Worm (Caenorhabditis elegans) whole organism, L2 larva: ENCODE data around the gene F42G2.2.

ENCODE experiments used
- C34F6.9 ChIP-seq: fragments of 150-350 bp; optimal IDR thresholded peaks from 2 replicates; lab custom pipeline; 2014; ENCODE audit warnings: missing biosample characterization, missing genetic modification characterization
- F13H6.1 ChIP-seq: sonication (generic microtip); optimal IDR thresholded peaks from 2 replicates; lab custom pipeline; 2016; ENCODE audit warnings: missing genetic modification characterization, missing compliant biosample characterization
- R02D3.7 ChIP-seq: fragments of 150-350 bp; optimal IDR thresholded peaks from 2 replicates; lab custom pipeline; 2014; ENCODE audit warnings: missing biosample characterization, missing genetic modification characterization
- Y55F3AM.14 ChIP-seq: fragments of 200-800 bp; sonication (Bioruptor generic); optimal IDR thresholded peaks from 2 replicates; lab custom pipeline; 2018; ENCODE audit warnings: mild to moderate bottlenecking, missing genetic modification characterization, missing compliant biosample characterization
- ZK546.5 ChIP-seq: sonication (generic microtip); optimal IDR thresholded peaks from 2 replicates; lab custom pipeline; 2017; ENCODE audit warnings: missing biosample characterization, missing genetic modification characterization
- alr-1 ChIP-seq: fragments of 150-350 bp; optimal IDR thresholded peaks from 2 replicates; lab custom pipeline; 2014; ENCODE audit warnings: missing biosample characterization, missing genetic modification characterization
- aly-2 ChIP-seq: fragments of 150-350 bp; optimal IDR thresholded peaks from 2 replicates; lab custom pipeline; 2014; ENCODE audit warnings: missing biosample characterization, missing genetic modification characterization
- ama-1 ChIP-seq: fragments of 150-350 bp; optimal IDR thresholded peaks from 2 replicates; lab custom pipeline; 2018; ENCODE audit warnings: inconsistent platforms
- blmp-1 ChIP-seq: sonication (generic microtip); optimal IDR thresholded peaks from 2 replicates; lab custom pipeline; 2017; ENCODE audit warnings: missing genetic modification characterization, mild to moderate bottlenecking, missing compliant biosample characterization, antibody characterized with exemption, moderate library complexity; ENCODE audit not compliant: insufficient read depth
- ceh-16 ChIP-seq: fragments of 150-350 bp; optimal IDR thresholded peaks from 2 replicates; lab custom pipeline; 2014; ENCODE audit warnings: missing biosample characterization, missing genetic modification characterization
- crh-2 ChIP-seq: sonication (generic microtip); optimal IDR thresholded peaks from 2 replicates; lab custom pipeline; 2017; ENCODE audit warnings: missing biosample characterization, missing genetic modification characterization
- dmd-4 ChIP-seq: sonication (generic microtip); optimal IDR thresholded peaks from 2 replicates; lab custom pipeline; 2017; ENCODE audit warnings: missing biosample characterization, missing genetic modification characterization
- egl-27 ChIP-seq: sonication (generic microtip); optimal IDR thresholded peaks from 3 replicates; lab custom pipeline; 2017; ENCODE audit warnings: missing biosample characterization, missing genetic modification reagents, missing genetic modification characterization
- elt-1 ChIP-seq: fragments of 150-350 bp; optimal IDR thresholded peaks from 2 replicates; lab custom pipeline; 2014; ENCODE audit warnings: missing biosample characterization, missing genetic modification characterization
- elt-3 ChIP-seq: sonication (generic microtip); optimal IDR thresholded peaks from 2 replicates; lab custom pipeline; 2017; ENCODE audit warnings: missing biosample characterization, missing genetic modification characterization
- fos-1 ChIP-seq: fragments of 150-350 bp; optimal IDR thresholded peaks from 2 replicates; lab custom pipeline; 2014; ENCODE audit warnings: missing biosample characterization, missing genetic modification characterization
- gmeb-1 ChIP-seq: fragments of 150-350 bp; optimal IDR thresholded peaks from 2 replicates; lab custom pipeline; 2014; ENCODE audit warnings: missing biosample characterization, missing genetic modification characterization
- lin-11 ChIP-seq: fragments of 150-350 bp; sonication (generic microtip); optimal IDR thresholded peaks from 2 replicates; lab custom pipeline; 2014; ENCODE audit warnings: missing biosample characterization, missing genetic modification characterization, inconsistent platforms, mixed read lengths
- lin-13 ChIP-seq: fragments of 150-350 bp; optimal IDR thresholded peaks from 2 replicates; lab custom pipeline; 2014; ENCODE audit warnings: missing biosample characterization, missing genetic modification reagents, missing genetic modification characterization
- lin-39 ChIP-seq: fragments of 150-350 bp; optimal IDR thresholded peaks from 2 replicates; lab custom pipeline; 2014; ENCODE audit warnings: missing biosample characterization, missing genetic modification reagents, missing genetic modification characterization
- lsy-2 ChIP-seq, 2 experiments: fragments of 150-350 bp in 1 of 2; sonication (generic microtip) in 1 of 2; optimal IDR thresholded peaks; 2 replicates each; lab custom pipeline; 2014 to 2017; ENCODE audit warnings: missing biosample characterization in 2 of 2, missing genetic modification characterization in 2 of 2
- mab-5 ChIP-seq: fragments of 150-350 bp; optimal IDR thresholded peaks from 2 replicates; lab custom pipeline; 2014; ENCODE audit warnings: missing biosample characterization, missing genetic modification characterization
- mbf-1 ChIP-seq: sonication (generic microtip); optimal IDR thresholded peaks from 2 replicates; lab custom pipeline; 2017; ENCODE audit warnings: missing biosample characterization, missing genetic modification characterization
- mdl-1 ChIP-seq, 2 experiments: fragments of 150-350 bp in 1 of 2; sonication (generic microtip) in 1 of 2; optimal IDR thresholded peaks; 2 replicates each; lab custom pipeline; 2017; ENCODE audit warnings: missing biosample characterization in 2 of 2, missing genetic modification characterization in 2 of 2
- nhr-10 ChIP-seq: sonication (generic microtip); optimal IDR thresholded peaks from 2 replicates; lab custom pipeline; 2017; ENCODE audit warnings: missing biosample characterization, missing genetic modification characterization
- nhr-11 ChIP-seq: fragments of 150-350 bp; optimal IDR thresholded peaks from 2 replicates; lab custom pipeline; 2014; ENCODE audit warnings: missing biosample characterization, missing genetic modification characterization
- nhr-12 ChIP-seq: fragments of 150-350 bp; optimal IDR thresholded peaks from 2 replicates; lab custom pipeline; 2014; ENCODE audit warnings: missing biosample characterization, missing genetic modification characterization
- nhr-129 ChIP-seq: fragments of 150-350 bp; optimal IDR thresholded peaks from 2 replicates; lab custom pipeline; 2014; ENCODE audit warnings: missing biosample characterization, missing genetic modification characterization
- nhr-21 ChIP-seq: fragments of 150-350 bp; optimal IDR thresholded peaks from 2 replicates; lab custom pipeline; 2014; ENCODE audit warnings: missing biosample characterization, missing genetic modification characterization
- nhr-23 ChIP-seq: fragments of 150-350 bp; optimal IDR thresholded peaks from 2 replicates; lab custom pipeline; 2014; ENCODE audit warnings: missing biosample characterization, missing genetic modification reagents, missing genetic modification characterization
- nhr-237 ChIP-seq: fragments of 150-350 bp; optimal IDR thresholded peaks from 2 replicates; lab custom pipeline; 2014; ENCODE audit warnings: missing biosample characterization, missing genetic modification characterization
- nhr-25 ChIP-seq: fragments of 150-350 bp; sonication (generic microtip); optimal IDR thresholded peaks from 3 replicates; lab custom pipeline; 2014; ENCODE audit warnings: missing biosample characterization, missing genetic modification characterization
- nhr-77 ChIP-seq: fragments of 150-350 bp; optimal IDR thresholded peaks from 2 replicates; lab custom pipeline; 2014; ENCODE audit warnings: missing biosample characterization, missing genetic modification characterization
- peb-1 ChIP-seq: fragments of 150-350 bp; optimal IDR thresholded peaks from 2 replicates; lab custom pipeline; 2014; ENCODE audit warnings: missing biosample characterization, missing genetic modification characterization
- sem-4 ChIP-seq: fragments of 150-350 bp; optimal IDR thresholded peaks from 2 replicates; lab custom pipeline; 2014; ENCODE audit warnings: missing biosample characterization, missing genetic modification reagents, missing genetic modification characterization
- skn-1 ChIP-seq: sonication (generic microtip); optimal IDR thresholded peaks from 2 replicates; lab custom pipeline; 2017; ENCODE audit warnings: missing biosample characterization, missing genetic modification characterization
- sma-3 ChIP-seq: sonication (generic microtip); optimal IDR thresholded peaks from 2 replicates; lab custom pipeline; 2016; ENCODE audit warnings: missing genetic modification reagents, missing genetic modification characterization, missing compliant biosample characterization
- sma-9 ChIP-seq, 2 experiments: fragments of 150-350 bp in 1 of 2; sonication (generic microtip) in 1 of 2; optimal IDR thresholded peaks; 2 replicates each; lab custom pipeline; 2014 to 2016; ENCODE audit warnings: missing genetic modification characterization in 2 of 2, mild to moderate bottlenecking in 1 of 2, missing biosample characterization in 1 of 2, missing compliant biosample characterization in 1 of 2, missing genetic modification reagents in 1 of 2, moderate library complexity in 1 of 2
- unc-39 ChIP-seq: fragments of 150-350 bp; optimal IDR thresholded peaks from 2 replicates; lab custom pipeline; 2014; ENCODE audit warnings: missing biosample characterization, missing genetic modification characterization
- unc-55 ChIP-seq: fragments of 150-350 bp; sonication (generic microtip); optimal IDR thresholded peaks from 3 replicates; lab custom pipeline; 2014; ENCODE audit warnings: missing biosample characterization, missing genetic modification reagents, missing genetic modification characterization
- unc-62 ChIP-seq: fragments of 150-350 bp; optimal IDR thresholded peaks from 2 replicates; lab custom pipeline; 2014; ENCODE audit warnings: missing biosample characterization, missing genetic modification reagents, missing genetic modification characterization
- zag-1 ChIP-seq: fragments of 150-350 bp; optimal IDR thresholded peaks from 2 replicates; lab custom pipeline; 2014; ENCODE audit warnings: missing biosample characterization, missing genetic modification characterization
- ztf-1 ChIP-seq: fragments of 200-800 bp; sonication (Bioruptor generic); conservative IDR thresholded peaks from 2 replicates; pipeline ENCODE4 v1.3.6; 2022; ENCODE audit warnings: missing genetic modification characterization, missing compliant biosample characterization
- ztf-11 ChIP-seq: sonication (generic microtip); optimal IDR thresholded peaks from 2 replicates; lab custom pipeline; 2017; ENCODE audit warnings: missing biosample characterization, missing genetic modification characterization
- ztf-4 ChIP-seq: fragments of 150-350 bp; optimal IDR thresholded peaks from 2 replicates; lab custom pipeline; 2014; ENCODE audit warnings: missing biosample characterization, missing genetic modification characterization

F42G2.2 gene

ce11 chrII:2421905-2422304 lies at the start of gene F42G2.2:
Gene F42G2.2, plus strand, starts transcription at chrII:2422205.
- TF ChIP-seq ama-1 (lab: Kevin White, UChicago) (no peak), crh-2 (tag; lab: Kevin White, UChicago) (no peak), sma-3 (GFP tag; lab: Kevin White, UChicago) (no peak), mab-5 (no peak), nhr-10 (tag; lab: Kevin White, UChicago) (no peak), peb-1 (tag; lab: Kevin White, UChicago) (no peak), aly-2 (tag; lab: Kevin White, UChicago) (no peak), egl-27 (tag; lab: Kevin White, UChicago) (no peak), lin-13 (GFP tag; lab: Kevin White, UChicago) (no peak), C34F6.9 (no peak), nhr-237 (tag; lab: Kevin White, UChicago) (no peak), nhr-12 (tag; lab: Kevin White, UChicago) (no peak), mdl-1 (tag; optimal IDR thresholded peaks at IDR 0.05; lab: Kevin White, UChicago) (no peak), nhr-77 (tag; lab: Kevin White, UChicago) (no peak), ZK546.5 (no peak)

ce11 chrII:2374973-2375372 lies 47.0 kb upstream of the F42G2.2 start, which contains the start of gene F16G10.2:
Gene F16G10.2, plus strand, starts transcription at chrII:2375273.
- TF ChIP-seq nhr-23 (tag; lab: Kevin White, UChicago) (no peak), alr-1 (tag; lab: Kevin White, UChicago) (no peak), ztf-1 (no peak), nhr-10 (tag; lab: Kevin White, UChicago) (no peak)

DNA sequence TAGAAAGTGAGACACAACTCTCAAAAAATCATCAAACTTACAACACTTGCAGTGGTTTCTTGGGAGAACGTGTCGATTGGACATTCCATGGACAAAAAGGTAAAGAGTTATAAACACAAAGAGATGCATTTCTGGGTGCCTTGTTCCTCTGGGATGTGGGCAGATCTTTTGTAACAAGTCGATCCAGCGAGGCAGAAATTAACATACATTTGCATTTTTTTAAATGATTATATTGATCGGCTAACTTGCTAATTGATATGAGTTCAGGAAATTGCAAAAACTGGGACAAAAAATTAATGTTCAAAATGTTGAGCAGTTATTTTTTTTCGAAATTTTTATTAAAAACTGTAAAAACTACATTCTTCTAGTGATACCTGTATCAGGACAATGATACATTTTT lies 44.3 kb upstream of the F42G2.2 start, which contains the start of gene F16G10.6:
Gene F16G10.6, minus strand, starts transcription at position 101 of the 400 bp plus-strand sequence.
- TF ChIP-seq zag-1 (tag; lab: Kevin White, UChicago) (no peak), ama-1 (lab: Kevin White, UChicago) (no peak), elt-3 (tag; lab: Kevin White, UChicago) (no peak), ztf-4 (no peak), R02D3.7 (tag; lab: Kevin White, UChicago) (no peak), ZK546.5 (no peak), Y55F3AM.14 (no peak), blmp-1 (tag; lab: Kevin White, UChicago) (no peak), unc-39 (tag; lab: Kevin White, UChicago) (no peak), ztf-1 (no peak), lsy-2 (tag; optimal IDR thresholded peaks at IDR 0.05; lab: Kevin White, UChicago) (no peak), skn-1 (tag; lab: Kevin White, UChicago) (no peak), nhr-11 (tag; lab: Kevin White, UChicago) (no peak), nhr-237 (tag; lab: Kevin White, UChicago) (no peak), gmeb-1 (no peak), lin-11 (tag; lab: Kevin White, UChicago) (no peak), ztf-11 (tag; lab: Kevin White, UChicago) (no peak), nhr-25 (no peak)

DNA sequence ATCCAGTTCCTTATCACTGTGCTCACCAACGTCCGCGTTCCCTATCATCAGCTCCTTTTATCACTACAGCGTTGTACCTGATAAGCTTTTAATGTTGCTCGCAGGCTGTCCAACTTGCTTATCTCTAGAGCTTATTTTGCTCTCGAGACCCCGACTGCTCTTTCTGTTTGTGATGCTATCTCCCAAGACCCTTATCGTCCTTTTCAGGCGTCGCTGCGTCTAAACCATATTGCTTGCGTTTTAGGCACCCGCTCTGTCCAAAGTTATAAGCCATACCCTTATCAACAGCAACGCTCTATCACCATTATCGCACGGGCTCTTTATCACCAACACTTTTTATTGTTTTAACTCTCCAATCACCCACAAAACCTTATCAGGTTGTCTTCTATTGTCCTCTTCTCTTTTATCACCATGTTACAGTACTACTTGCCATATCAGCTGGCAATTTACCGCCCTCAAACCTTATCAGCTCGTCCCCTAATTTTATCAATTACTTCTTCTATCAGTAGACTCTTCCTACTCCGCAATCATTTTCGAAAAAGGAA lies 43.5 kb upstream of the F42G2.2 start:
- TF ChIP-seq nhr-21 (peak; percentile 5), unc-55 (GFP tag; lab: Kevin White, UChicago) (no peak), gmeb-1 (peak; percentile 54), nhr-237 (tag; lab: Kevin White, UChicago) (no peak), fos-1 (tag; lab: Kevin White, UChicago) (peak; percentile 94), unc-62 (GFP tag; lab: Kevin White, UChicago) (no peak), elt-3 (tag; lab: Kevin White, UChicago) (no peak), elt-1 (tag; lab: Kevin White, UChicago) (no peak), mab-5 (no peak), nhr-10 (tag; lab: Kevin White, UChicago) (no peak), skn-1 (tag; lab: Kevin White, UChicago) (peak; percentile 18), nhr-129 (tag; lab: Kevin White, UChicago) (no peak), mbf-1 (tag; lab: Kevin White, UChicago) (no peak), nhr-25 (no peak), nhr-12 (tag; lab: Kevin White, UChicago) (no peak), ama-1 (lab: Kevin White, UChicago) (no peak), ceh-16 (no peak), F13H6.1 (peak; percentile 67), dmd-4 (no peak), sem-4 (no peak), lin-13 (GFP tag; lab: Kevin White, UChicago) (no peak), crh-2 (tag; lab: Kevin White, UChicago) (peak; percentile 88), aly-2 (tag; lab: Kevin White, UChicago) (no peak), ztf-1 (no peak), lin-11 (tag; lab: Kevin White, UChicago) (no peak), nhr-11 (tag; lab: Kevin White, UChicago) (no peak), sma-9 (GFP tag; optimal IDR thresholded peaks at IDR 0.05; lab: Kevin White, UChicago) (peak; percentile 79), sma-9 (tag; optimal IDR thresholded peaks at IDR 0.05; lab: Kevin White, UChicago) (no peak), blmp-1 (tag; lab: Kevin White, UChicago) (no peak), ztf-4 (no peak), alr-1 (tag; lab: Kevin White, UChicago) (no peak), lin-39 (tag; lab: Kevin White, UChicago) (no peak), zag-1 (tag; lab: Kevin White, UChicago) (no peak)
